Fruit fly (Drosophila melanogaster) whole organism, embryonic: ENCODE results near the gene eIF4A.

ENCODE experiments used
- Abd-B ChIP-seq: fragments of 200-800 bp; sonication (Bioruptor generic); optimal IDR thresholded peaks from 2 replicates; lab custom pipeline; 2018; ENCODE audit warnings: missing biosample characterization, mild to moderate bottlenecking, missing genetic modification characterization, moderate library complexity
- C15 ChIP-seq: fragments of 200-800 bp; sonication (Bioruptor generic); IDR thresholded peaks from 3 replicates; pipeline ENCODE4 v1.3.6; 2022; ENCODE audit warnings: missing biosample characterization, missing genetic modification characterization
- CG11695 ChIP-seq: fragments of 200-800 bp; sonication (Bioruptor generic); IDR thresholded peaks from 3 replicates; pipeline ENCODE4 v1.3.6; 2022; ENCODE audit warnings: missing biosample characterization, missing genetic modification characterization
- CG12659 ChIP-seq: fragments of 200-800 bp; sonication (Bioruptor generic); optimal IDR thresholded peaks from 3 replicates; lab custom pipeline; 2017; ENCODE audit warnings: mild to moderate bottlenecking, missing biosample characterization, missing genetic modification reagents, missing genetic modification characterization
- CG13894 ChIP-seq: fragments of 200-800 bp; sonication (Bioruptor generic); optimal IDR thresholded peaks from 3 replicates; lab custom pipeline; 2018; ENCODE audit warnings: missing biosample characterization, mild to moderate bottlenecking, missing genetic modification characterization, moderate library complexity
- CG17361 ChIP-seq: fragments of 200-800 bp; sonication (Bioruptor generic); IDR thresholded peaks from 3 replicates; pipeline ENCODE4 v1.3.6; 2022; ENCODE audit warnings: missing biosample characterization, missing genetic modification characterization
- CG18262 ChIP-seq: fragments of 200-800 bp; optimal IDR thresholded peaks from 3 replicates; lab custom pipeline; 2019; ENCODE audit warnings: missing biosample characterization, mild to moderate bottlenecking, missing genetic modification characterization, moderate library complexity
- CG18619 ChIP-seq: fragments of 200-800 bp; sonication (Bioruptor generic); optimal IDR thresholded peaks from 3 replicates; lab custom pipeline; 2017; ENCODE audit warnings: missing biosample characterization, mild to moderate bottlenecking, missing genetic modification characterization
- CG2116 ChIP-seq: fragments of 200-800 bp; sonication (Bioruptor generic); optimal IDR thresholded peaks from 3 replicates; lab custom pipeline; 2018; ENCODE audit warnings: missing biosample characterization, mild to moderate bottlenecking, missing genetic modification characterization
- CG2199 ChIP-seq: fragments of 200-800 bp; sonication (Bioruptor generic); IDR thresholded peaks from 3 replicates; pipeline ENCODE4 v1.3.6; 2022; ENCODE audit warnings: missing biosample characterization, missing genetic modification characterization
- CG31388 ChIP-seq: fragments of 200-800 bp; sonication (Bioruptor generic); optimal IDR thresholded peaks from 2 replicates; lab custom pipeline; 2016; ENCODE audit warnings: missing biosample characterization, missing genetic modification characterization
- CG3407 ChIP-seq: fragments of 200-800 bp; sonication (Bioruptor generic); optimal IDR thresholded peaks from 2 replicates; lab custom pipeline; 2018; ENCODE audit warnings: missing biosample characterization, mild to moderate bottlenecking, missing genetic modification characterization
- CG34224 ChIP-seq: fragments of 200-800 bp; sonication (Bioruptor generic); IDR thresholded peaks from 3 replicates; pipeline ENCODE4 v1.3.6; 2022; ENCODE audit warnings: missing biosample characterization, missing genetic modification characterization; ENCODE audit not compliant: partially characterized antibody
- CG4360 ChIP-seq: fragments of 200-800 bp; sonication (Bioruptor generic); IDR thresholded peaks from 2 replicates; pipeline ENCODE4 v1.3.6; 2022; ENCODE audit warnings: missing biosample characterization, missing genetic modification characterization
- CG4707 ChIP-seq: fragments of 200-800 bp; sonication (Bioruptor generic); optimal IDR thresholded peaks from 2 replicates; lab custom pipeline; 2018; ENCODE audit warnings: missing biosample characterization, mild to moderate bottlenecking, missing genetic modification characterization, moderate library complexity
- CG6254 ChIP-seq: fragments of 200-800 bp; sonication (Bioruptor generic); optimal IDR thresholded peaks from 3 replicates; lab custom pipeline; 2017; ENCODE audit warnings: mild to moderate bottlenecking, missing biosample characterization, missing genetic modification reagents, missing genetic modification characterization
- CG7928 ChIP-seq: fragments of 200-800 bp; sonication (Bioruptor generic); optimal IDR thresholded peaks from 2 replicates; lab custom pipeline; 2017; ENCODE audit warnings: missing biosample characterization, mild to moderate bottlenecking, missing genetic modification characterization
- CG7963 ChIP-seq: fragments of 200-800 bp; sonication (Bioruptor generic); IDR thresholded peaks from 3 replicates; pipeline ENCODE4 v1.3.6; 2022; ENCODE audit warnings: missing biosample characterization, missing genetic modification characterization; ENCODE audit not compliant: partially characterized antibody
- CG8944 ChIP-seq: fragments of 200-800 bp; sonication (Bioruptor generic); optimal IDR thresholded peaks from 3 replicates; lab custom pipeline; 2016; ENCODE audit warnings: missing biosample characterization, missing genetic modification characterization
- Dbx ChIP-seq: fragments of 200-800 bp; sonication (Bioruptor generic); IDR thresholded peaks from 3 replicates; pipeline ENCODE4 v1.3.6; 2022; ENCODE audit warnings: missing biosample characterization, missing genetic modification characterization
- Deaf1 ChIP-seq: fragments of 200-800 bp; optimal IDR thresholded peaks from 3 replicates; lab custom pipeline; 2019; ENCODE audit warnings: missing biosample characterization, mild to moderate bottlenecking, missing genetic modification characterization, moderate library complexity
- E2f1 ChIP-seq: fragments of 200-800 bp; sonication (Bioruptor generic); IDR thresholded peaks from 2 replicates; pipeline ENCODE4 v1.3.6; 2022; ENCODE audit warnings: missing biosample characterization, missing genetic modification characterization
- E2f2 ChIP-seq: fragments of 200-800 bp; sonication (Bioruptor generic); IDR thresholded peaks from 2 replicates; pipeline ENCODE4 v1.3.6; 2022; ENCODE audit warnings: missing biosample characterization, missing genetic modification characterization
- ERR ChIP-seq: fragments of 200-800 bp; sonication (Bioruptor generic); optimal IDR thresholded peaks from 2 replicates; lab custom pipeline; 2016; ENCODE audit warnings: missing biosample characterization, missing genetic modification characterization
- Fer2 ChIP-seq: fragments of 200-800 bp; sonication (Bioruptor generic); optimal IDR thresholded peaks from 2 replicates; lab custom pipeline; 2018; ENCODE audit warnings: missing biosample characterization, mild to moderate bottlenecking, missing genetic modification characterization, moderate library complexity
- Gug ChIP-seq: fragments of 200-800 bp; sonication (Bioruptor generic); IDR thresholded peaks from 4 replicates; pipeline ENCODE4 v1.3.6; 2022; ENCODE audit warnings: missing biosample characterization, missing genetic modification characterization
- Hr78 ChIP-seq, 2 experiments: fragments of 200-800 bp in 1 of 2; fragments of >200 bp in 1 of 2; sonication (Bioruptor generic) in 1 of 2; optimal IDR thresholded peaks; 2 replicates each; lab custom pipeline; 2017 to 2019; ENCODE audit warnings: missing biosample characterization in 2 of 2, missing genetic modification characterization in 2 of 2, mild to moderate bottlenecking in 1 of 2, moderate library complexity in 1 of 2
- Hsf ChIP-seq: fragments of 200-800 bp; sonication (Bioruptor generic); optimal IDR thresholded peaks from 3 replicates; lab custom pipeline; 2016; ENCODE audit warnings: missing biosample characterization, missing genetic modification characterization
- NFAT ChIP-seq: fragments of 200-800 bp; sonication (Bioruptor generic); IDR thresholded peaks from 2 replicates; pipeline ENCODE4 v1.3.6; 2022; ENCODE audit warnings: missing biosample characterization, missing genetic modification characterization
- Opbp ChIP-seq: fragments of 200-800 bp; sonication (Bioruptor generic); IDR thresholded peaks from 3 replicates; pipeline ENCODE4 v1.3.6; 2022; ENCODE audit warnings: missing biosample characterization, missing genetic modification characterization; ENCODE audit not compliant: partially characterized antibody
- Spps ChIP-seq: fragments of 200-800 bp; sonication (Bioruptor generic); optimal IDR thresholded peaks from 2 replicates; lab custom pipeline; 2018; ENCODE audit warnings: missing biosample characterization, mild to moderate bottlenecking, missing genetic modification characterization
- Xrp1 ChIP-seq: fragments of 200-800 bp; sonication (Bioruptor generic); IDR thresholded peaks from 2 replicates; pipeline ENCODE4 v1.3.6; 2022; ENCODE audit warnings: missing biosample characterization, missing genetic modification characterization
- YL-1 ChIP-seq: fragments of 200-800 bp; sonication (Bioruptor generic); optimal IDR thresholded peaks from 3 replicates; lab custom pipeline; 2017; ENCODE audit warnings: missing biosample characterization, mild to moderate bottlenecking, missing genetic modification characterization
- abd-A ChIP-seq: fragments of 200-800 bp; sonication (Bioruptor generic); optimal IDR thresholded peaks from 3 replicates; lab custom pipeline; 2019; ENCODE audit warnings: missing biosample characterization, mild to moderate bottlenecking, missing genetic modification characterization, moderate library complexity
- br ChIP-seq: fragments of >200 bp; optimal IDR thresholded peaks from 2 replicates; lab custom pipeline; 2017
- da ChIP-seq: fragments of 200-800 bp; sonication (Bioruptor generic); optimal IDR thresholded peaks from 2 replicates; lab custom pipeline; 2016; ENCODE audit warnings: missing biosample characterization, missing genetic modification characterization
- disco-r ChIP-seq: fragments of 200-800 bp; sonication (Bioruptor generic); optimal IDR thresholded peaks from 2 replicates; lab custom pipeline; 2016; ENCODE audit warnings: missing biosample characterization, missing genetic modification characterization
- gem ChIP-seq: fragments of 200-800 bp; sonication (Bioruptor generic); optimal IDR thresholded peaks from 2 replicates; lab custom pipeline; 2019; ENCODE audit warnings: missing biosample characterization, mild to moderate bottlenecking, missing genetic modification characterization, moderate library complexity
- gro ChIP-seq: fragments of 200-800 bp; sonication (Bioruptor generic); optimal IDR thresholded peaks from 2 replicates; lab custom pipeline; 2016; ENCODE audit warnings: missing biosample characterization, missing genetic modification characterization
- hbn ChIP-seq: fragments of 200-800 bp; sonication (Bioruptor generic); IDR thresholded peaks from 2 replicates; pipeline ENCODE4 v1.3.6; 2022; ENCODE audit warnings: missing biosample characterization, missing genetic modification characterization; ENCODE audit not compliant: partially characterized antibody
- hth ChIP-seq: fragments of >200 bp; optimal IDR thresholded peaks from 2 replicates; lab custom pipeline; 2017; ENCODE audit warnings: inconsistent platforms
- knrl ChIP-seq: fragments of 200-800 bp; sonication (Bioruptor generic); IDR thresholded peaks from 3 replicates; pipeline ENCODE4 v1.3.6; 2022; ENCODE audit warnings: missing biosample characterization, missing genetic modification characterization; ENCODE audit not compliant: partially characterized antibody
- lola ChIP-seq, 3 experiments: fragments of >200 bp in 2 of 3; fragments of 200-800 bp in 1 of 3; sonication (Bioruptor generic) in 1 of 3; optimal IDR thresholded peaks; 2 replicates each; lab custom pipeline; 2017 to 2019; ENCODE audit warnings: missing biosample characterization in 3 of 3, missing genetic modification characterization in 3 of 3, mild to moderate bottlenecking in 1 of 3, moderate library complexity in 1 of 3
- luna ChIP-seq: fragments of 200-800 bp; sonication (Bioruptor generic); optimal IDR thresholded peaks from 2 replicates; lab custom pipeline; 2016; ENCODE audit warnings: missing biosample characterization, missing genetic modification characterization
- pros ChIP-seq: fragments of 200-800 bp; sonication (Bioruptor generic); optimal IDR thresholded peaks from 3 replicates; lab custom pipeline; 2019; ENCODE audit warnings: missing biosample characterization, mild to moderate bottlenecking, missing genetic modification characterization, moderate library complexity
- seq ChIP-seq: fragments of 200-800 bp; sonication (Bioruptor generic); IDR thresholded peaks from 2 replicates; pipeline ENCODE4 v1.3.6; 2022; ENCODE audit warnings: missing biosample characterization, missing genetic modification characterization
- tgo ChIP-seq: fragments of 200-800 bp; sonication (Bioruptor generic); IDR thresholded peaks from 3 replicates; pipeline ENCODE4 v1.3.6; 2022; ENCODE audit warnings: missing biosample characterization, missing genetic modification characterization
- ttk ChIP-seq: fragments of 200-800 bp; sonication (Bioruptor generic); IDR thresholded peaks from 2 replicates; pipeline ENCODE4 v2.1.2; 2022; ENCODE audit warnings: missing biosample characterization, missing genetic modification characterization
- z ChIP-seq: fragments of 200-800 bp; sonication (Bioruptor generic); IDR thresholded peaks from 3 replicates; pipeline ENCODE4 v1.3.6; 2022; ENCODE audit warnings: missing biosample characterization, missing genetic modification characterization
- zen2 ChIP-seq: fragments of 200-800 bp; sonication (Bioruptor generic); IDR thresholded peaks from 3 replicates; pipeline ENCODE4 v1.3.6; 2022; ENCODE audit warnings: missing biosample characterization, missing genetic modification characterization; ENCODE audit not compliant: partially characterized antibody

Gene eIF4A

DNA sequence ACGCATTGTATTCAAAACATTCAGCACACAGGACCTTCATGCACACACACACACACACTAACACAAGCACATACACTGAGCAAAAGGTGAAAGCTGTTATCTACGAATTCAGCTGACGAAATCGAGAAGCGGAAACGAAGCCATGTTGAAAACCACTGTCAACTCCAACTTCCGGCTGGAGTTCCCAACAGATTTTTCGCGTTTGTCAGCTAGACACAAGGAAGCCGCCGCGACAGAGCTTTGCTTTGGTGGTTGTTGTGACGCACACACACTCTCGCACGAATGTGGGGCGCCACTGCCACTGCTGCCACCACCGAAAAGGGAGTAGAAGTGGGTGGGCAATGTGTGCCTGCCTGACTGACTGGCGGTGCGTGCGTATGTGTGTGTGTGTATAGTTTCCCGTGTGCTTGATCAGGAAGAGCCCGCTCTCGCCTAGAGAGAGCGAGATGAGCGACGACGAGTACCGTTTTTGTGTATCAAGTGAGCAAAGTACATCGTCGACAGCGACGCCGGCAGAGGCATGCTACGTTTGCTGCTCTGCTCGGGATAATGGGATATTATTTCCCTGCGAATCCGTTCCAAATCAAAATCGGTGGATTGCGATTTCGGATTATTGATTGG lies 16.2 kb downstream of the eIF4A start (continued):
- TF ChIP-seq Hsf (GFP tag; lab: Kevin White, UChicago) (no peak), CG18262 (tag; lab: Kevin White, UChicago) (peak; percentile 46), CG7928 (GFP tag; lab: Kevin White, UChicago) (no peak), Hr78 (GFP tag; optimal IDR thresholded peaks at IDR 0.05; lab: Kevin White, UChicago) (no peak), da (GFP tag; lab: Kevin White, UChicago) (no peak), hth (lab: Kevin White, UChicago) (no peak), br (lab: Kevin White, UChicago) (no peak), NFAT (0 out of 2 replicates have a peak, but pooled peaks have one; percentile 11), z (no peak), lola (GFP tag; optimal IDR thresholded peaks at IDR 0.05; lab: Kevin White, UChicago) (peak in 1 of 3 experiments; percentile 44), tgo (GFP tag; lab: Robert Waterston, UW) (no peak), luna (no peak), C15 (GFP tag; lab: Robert Waterston, UW) (no peak), gem (tag; lab: Kevin White, UChicago) (no peak), zen2 (GFP tag; lab: Robert Waterston, UW) (no peak), CG18619 (GFP tag; lab: Kevin White, UChicago) (peak; percentile 57), Dbx (GFP tag; lab: Robert Waterston, UW) (peak; percentile 32; the same call in 1 of the 3 replicates), Opbp (no peak), CG12659 (GFP tag; lab: Kevin White, UChicago) (peak; percentile 32), CG4360 (GFP tag; lab: Robert Waterston, UW) (peak; percentile 56; the same call in 1 of the 2 replicates), CG31388 (GFP tag; lab: Kevin White, UChicago) (no peak), CG2116 (GFP tag; lab: Kevin White, UChicago) (peak; percentile 12), E2f1 (GFP tag; lab: Robert Waterston, UW) (no peak), Deaf1 (tag; lab: Kevin White, UChicago) (peak; percentile 37), CG6254 (GFP tag; lab: Kevin White, UChicago) (peak; percentile 46), CG13894 (tag; lab: Kevin White, UChicago) (peak; percentile 42), YL-1 (GFP tag; lab: Kevin White, UChicago) (peak; percentile 39), abd-A (tag; lab: Kevin White, UChicago) (no peak), Spps (tag; lab: Kevin White, UChicago) (peak; percentile 30), gro (GFP tag; lab: Kevin White, UChicago) (no peak), Xrp1 (GFP tag; lab: Robert Waterston, UW) (no peak), CG3407 (GFP tag; lab: Kevin White, UChicago) (peak; percentile 51), ERR (GFP tag; lab: Kevin White, UChicago) (no peak), CG17361 (peak; percentile 30; the same call in 1 of the 3 replicates), seq (GFP tag; lab: Robert Waterston, UW) (no peak), CG7963 (no peak), hbn (no peak), Abd-B (GFP tag; lab: Kevin White, UChicago) (no peak), disco-r (GFP tag; lab: Kevin White, UChicago) (no peak), CG4707 (peak; percentile 59), knrl (GFP tag; lab: Robert Waterston, UW) (no peak), CG34224 (no peak), CG2199 (GFP tag; lab: Robert Waterston, UW) (no peak), ttk (no peak), pros (peak; percentile 38), E2f2 (GFP tag; lab: Robert Waterston, UW) (peak; percentile 15; the same call in 1 of the 2 replicates), CG11695 (GFP tag; lab: Robert Waterston, UW) (0 out of 3 replicates have a peak, but pooled peaks have one; percentile 48), CG8944 (GFP tag; lab: Kevin White, UChicago) (no peak), Fer2 (peak; percentile 50), Gug (no peak)
